Fruit fly (Drosophila melanogaster) whole organism, pupa: Measurements from ENCODE around the gene Dbp21E2.

ENCODE experiments used
- CG10348 ChIP-seq: fragments of 200-800 bp; sonication (Bioruptor generic); IDR thresholded peaks from 2 replicates; pipeline ENCODE4 v1.3.6; 2022; ENCODE audit warnings: missing biosample characterization, missing genetic modification characterization
- CG12605 ChIP-seq: fragments of 200-800 bp; sonication (Bioruptor generic); IDR thresholded peaks from 2 replicates; pipeline ENCODE4 v1.3.6; 2022; ENCODE audit warnings: missing biosample characterization, missing genetic modification characterization
- CG13204 ChIP-seq: fragments of 200-800 bp; sonication (Bioruptor generic); optimal IDR thresholded peaks from 2 replicates; lab custom pipeline; 2018; ENCODE audit warnings: missing biosample characterization, mild to moderate bottlenecking, missing genetic modification characterization, moderate library complexity
- CG14655 ChIP-seq: fragments of 200-800 bp; sonication (Bioruptor generic); optimal IDR thresholded peaks from 3 replicates; lab custom pipeline; 2017; ENCODE audit warnings: mild to moderate bottlenecking, missing biosample characterization, missing genetic modification reagents, missing genetic modification characterization
- CG15710 ChIP-seq: fragments of 200-800 bp; sonication (Bioruptor generic); optimal IDR thresholded peaks from 2 replicates; lab custom pipeline; 2018; ENCODE audit warnings: missing biosample characterization, mild to moderate bottlenecking, missing genetic modification characterization, moderate library complexity
- CG17806 ChIP-seq: fragments of 200-800 bp; sonication (Bioruptor generic); optimal IDR thresholded peaks from 2 replicates; lab custom pipeline; 2018; ENCODE audit warnings: missing biosample characterization, mild to moderate bottlenecking, missing genetic modification characterization, moderate library complexity
- CG32121 ChIP-seq: fragments of 200-800 bp; sonication (Bioruptor generic); IDR thresholded peaks from 2 replicates; pipeline ENCODE4 v1.3.6; 2022; ENCODE audit warnings: missing biosample characterization, missing genetic modification characterization
- CG34367 ChIP-seq: fragments of 200-800 bp; sonication (Bioruptor generic); optimal IDR thresholded peaks from 2 replicates; lab custom pipeline; 2018; ENCODE audit warnings: missing biosample characterization, mild to moderate bottlenecking, missing genetic modification characterization
- CG4496 ChIP-seq: fragments of 200-800 bp; sonication (Bioruptor generic); IDR thresholded peaks from 3 replicates; pipeline ENCODE4 v1.3.6; 2022; ENCODE audit warnings: missing biosample characterization, missing genetic modification characterization
- CG8159 ChIP-seq: fragments of 200-800 bp; sonication (Bioruptor generic); optimal IDR thresholded peaks from 3 replicates; lab custom pipeline; 2018; ENCODE audit warnings: missing biosample characterization, mild to moderate bottlenecking, missing genetic modification characterization, moderate library complexity
- CG8301 ChIP-seq: fragments of 200-800 bp; sonication (Bioruptor generic); optimal IDR thresholded peaks from 2 replicates; lab custom pipeline; 2018; ENCODE audit warnings: missing biosample characterization, mild to moderate bottlenecking, missing genetic modification characterization
- CG9948 ChIP-seq: fragments of 200-800 bp; sonication (Bioruptor generic); optimal IDR thresholded peaks from 2 replicates; lab custom pipeline; 2018; ENCODE audit warnings: missing biosample characterization, mild to moderate bottlenecking, missing genetic modification characterization, moderate library complexity
- D1 ChIP-seq: fragments of 200-800 bp; sonication (Bioruptor generic); optimal IDR thresholded peaks from 2 replicates; lab custom pipeline; 2018; ENCODE audit warnings: missing biosample characterization, mild to moderate bottlenecking, missing genetic modification characterization, moderate library complexity
- EcR ChIP-seq: fragments of 200-800 bp; sonication (Bioruptor generic); optimal IDR thresholded peaks from 3 replicates; lab custom pipeline; 2019; ENCODE audit warnings: missing biosample characterization, missing genetic modification characterization, mild to moderate bottlenecking, moderate library complexity, missing genetic modification reagents
- Ets98B ChIP-seq: fragments of 200-800 bp; sonication (Bioruptor generic); IDR thresholded peaks from 2 replicates; pipeline ENCODE4 v1.3.6; 2022; ENCODE audit warnings: missing biosample characterization, missing genetic modification characterization
- Pif1A ChIP-seq: fragments of 200-800 bp; sonication (Bioruptor generic); optimal IDR thresholded peaks from 3 replicates; lab custom pipeline; 2016; ENCODE audit warnings: missing biosample characterization, missing genetic modification characterization
- Pif1B ChIP-seq: fragments of 200-800 bp; sonication (Bioruptor generic); optimal IDR thresholded peaks from 3 replicates; lab custom pipeline; 2016; ENCODE audit warnings: missing biosample characterization, missing genetic modification characterization
- Snoo ChIP-seq: fragments of 200-800 bp; sonication (Bioruptor generic); optimal IDR thresholded peaks from 3 replicates; lab custom pipeline; 2017; ENCODE audit warnings: missing biosample characterization, mild to moderate bottlenecking, missing genetic modification characterization, inconsistent platforms
- fd96Ca ChIP-seq: fragments of 200-800 bp; sonication (Bioruptor generic); IDR thresholded peaks from 3 replicates; pipeline ENCODE4 v1.3.6; 2022; ENCODE audit warnings: missing biosample characterization, missing genetic modification characterization
- gl ChIP-seq: fragments of 200-800 bp; sonication (Bioruptor generic); optimal IDR thresholded peaks from 2 replicates; lab custom pipeline; 2018; ENCODE audit warnings: missing biosample characterization, mild to moderate bottlenecking, missing genetic modification characterization
- rn ChIP-seq: fragments of 200-800 bp; sonication (Bioruptor generic); IDR thresholded peaks from 2 replicates; pipeline ENCODE4 v1.3.6; 2022; ENCODE audit warnings: missing biosample characterization, missing genetic modification characterization

Dbp21E2 gene

dm6 chr2L:811405-811804 lies at the start of gene Dbp21E2:
Gene Dbp21E2 (plus strand): TSS chr2L:811584.
- TF ChIP-seq D1 (no peak), CG8159 (tag; lab: Kevin White, UChicago) (no peak), CG34367 (tag; lab: Kevin White, UChicago) (no peak), CG17806 (tag; lab: Kevin White, UChicago) (no peak), CG14655 (GFP tag; lab: Kevin White, UChicago) (no peak), Pif1B (GFP tag; lab: Kevin White, UChicago) (no peak), rn (GFP tag; lab: Robert Waterston, UW) (no peak), Ets98B (GFP tag; lab: Robert Waterston, UW) (no peak), CG8301 (no peak), gl (no peak), CG10348 (GFP tag; lab: Robert Waterston, UW) (no peak), Snoo (tag; lab: Kevin White, UChicago) (no peak), CG12605 (GFP tag; lab: Robert Waterston, UW) (no peak)
- TF ChIP-seq, all 21 proteins: peak for 0

- TF ChIP-seq CG8301: no peak
- no peak for TF ChIP-seq Ets98B (GFP tag; lab: Robert Waterston, UW)
- no peak for TF ChIP-seq D1
- TF ChIP-seq gl: no peak
- TF ChIP-seq CG17806 (tag; lab: Kevin White, UChicago): no peak
- no peak for TF ChIP-seq CG13204 (GFP tag; lab: Kevin White, UChicago)
- no peak for TF ChIP-seq CG14655 (GFP tag; lab: Kevin White, UChicago)
- no peak for TF ChIP-seq CG32121 (GFP tag; lab: Robert Waterston, UW)
- no peak for TF ChIP-seq Pif1A
- TF ChIP-seq CG34367 (tag; lab: Kevin White, UChicago): no peak
- no peak for TF ChIP-seq Snoo (tag; lab: Kevin White, UChicago)
- no peak for TF ChIP-seq CG4496
Measured at dm6 chr2L:773247-773646, 38.1 kb upstream of the Dbp21E2 start, which contains the start of gene CG12506. Gene CG12506 (plus strand): TSS chr2L:773547.

- TF ChIP-seq gl (no peak), CG9948 (tag; lab: Kevin White, UChicago) (no peak), D1 (no peak), Pif1A (no peak), CG10348 (GFP tag; lab: Robert Waterston, UW) (no peak), CG15710 (tag; lab: Kevin White, UChicago) (no peak), CG8159 (tag; lab: Kevin White, UChicago) (no peak), fd96Ca (GFP tag; lab: Robert Waterston, UW) (no peak), Snoo (tag; lab: Kevin White, UChicago) (no peak), CG14655 (GFP tag; lab: Kevin White, UChicago) (no peak)
- TF ChIP-seq, all 21 proteins: peak for 0
Measured at dm6 chr2L:776236-776635, 35.1 kb upstream of the Dbp21E2 start, which contains the start of gene CG13946. Gene CG13946 (plus strand): TSS chr2L:776536.

- no peak for TF ChIP-seq CG15710 (tag; lab: Kevin White, UChicago)
- TF ChIP-seq rn (GFP tag; lab: Robert Waterston, UW): no peak
- no peak for TF ChIP-seq gl
- TF ChIP-seq Pif1B (GFP tag; lab: Kevin White, UChicago): no peak
- TF ChIP-seq D1: no peak
- no peak for TF ChIP-seq Ets98B (GFP tag; lab: Robert Waterston, UW)
- TF ChIP-seq CG4496: no peak
Measured at dm6 chr2L:779123-779584, 32.2 kb upstream of the Dbp21E2 start, which contains the start of gene CG13947. Gene CG13947 (plus strand): TSS chr2L:779173.

dm6 chr2L:780182-780581 lies 31.2 kb upstream of the Dbp21E2 start, which contains the start of gene Gr21a:
Gene Gr21a (plus strand): TSS chr2L:780482.
- TF ChIP-seq fd96Ca (GFP tag; lab: Robert Waterston, UW) (no peak), Ets98B (GFP tag; lab: Robert Waterston, UW) (no peak), CG17806 (tag; lab: Kevin White, UChicago) (no peak), rn (GFP tag; lab: Robert Waterston, UW) (no peak), CG13204 (GFP tag; lab: Kevin White, UChicago) (no peak), CG8159 (tag; lab: Kevin White, UChicago) (no peak), EcR (GFP tag; lab: Kevin White, UChicago) (no peak), CG4496 (no peak), CG34367 (tag; lab: Kevin White, UChicago) (no peak), Snoo (tag; lab: Kevin White, UChicago) (no peak), CG8301 (no peak), CG14655 (GFP tag; lab: Kevin White, UChicago) (no peak), D1 (no peak), CG9948 (tag; lab: Kevin White, UChicago) (no peak)

dm6 chr2L:780851-781250 lies 30.5 kb upstream of the Dbp21E2 start:
- no peak for TF ChIP-seq CG8301
- no peak for TF ChIP-seq CG13204 (GFP tag; lab: Kevin White, UChicago)
- TF ChIP-seq EcR (GFP tag; lab: Kevin White, UChicago): no peak
- TF ChIP-seq CG17806 (tag; lab: Kevin White, UChicago): no peak
- TF ChIP-seq Pif1A: no peak
- no peak for TF ChIP-seq CG4496
- no peak for TF ChIP-seq gl
- no peak for TF ChIP-seq CG32121 (GFP tag; lab: Robert Waterston, UW)
- no peak for TF ChIP-seq D1
- TF ChIP-seq CG34367 (tag; lab: Kevin White, UChicago): no peak
- no peak for TF ChIP-seq fd96Ca (GFP tag; lab: Robert Waterston, UW)
- no peak for TF ChIP-seq CG15710 (tag; lab: Kevin White, UChicago)
- no peak for TF ChIP-seq CG8159 (tag; lab: Kevin White, UChicago)
- TF ChIP-seq Snoo (tag; lab: Kevin White, UChicago): no peak
- no peak for TF ChIP-seq rn (GFP tag; lab: Robert Waterston, UW)
- TF ChIP-seq CG10348 (GFP tag; lab: Robert Waterston, UW): no peak
